Fruit fly (Drosophila melanogaster) whole organism, embryonic: ENCODE measurements around the gene CG43999.

ENCODE experiments used
- BEAF-32 ChIP-seq: fragments of 200-800 bp; sonication (Bioruptor generic); optimal IDR thresholded peaks from 3 replicates; lab custom pipeline; 2017; ENCODE audit warnings: missing biosample characterization, missing genetic modification characterization, mild to moderate bottlenecking, moderate library complexity, missing genetic modification reagents
- CG10979 ChIP-seq: fragments of 200-800 bp; sonication (Bioruptor generic); optimal IDR thresholded peaks from 2 replicates; lab custom pipeline; 2018; ENCODE audit warnings: missing biosample characterization, mild to moderate bottlenecking, missing genetic modification characterization, moderate library complexity
- CG11398 ChIP-seq: fragments of 200-800 bp; sonication (Bioruptor generic); optimal IDR thresholded peaks from 2 replicates; lab custom pipeline; 2016; ENCODE audit warnings: missing biosample characterization, missing genetic modification characterization
- CG11696 ChIP-seq: fragments of 200-800 bp; sonication (Bioruptor generic); IDR thresholded peaks from 2 replicates; pipeline ENCODE4 v1.3.6; 2022; ENCODE audit warnings: missing biosample characterization, missing genetic modification characterization
- CG14710 ChIP-seq: fragments of 200-800 bp; sonication (Bioruptor generic); optimal IDR thresholded peaks from 3 replicates; lab custom pipeline; 2019; ENCODE audit warnings: missing biosample characterization, mild to moderate bottlenecking, missing genetic modification characterization, moderate library complexity
- CG15011 ChIP-seq: fragments of 200-800 bp; sonication (Bioruptor generic); optimal IDR thresholded peaks from 3 replicates; lab custom pipeline; 2018; ENCODE audit warnings: missing biosample characterization, mild to moderate bottlenecking, missing genetic modification characterization
- CG1529 ChIP-seq: fragments of 200-800 bp; sonication (Bioruptor generic); optimal IDR thresholded peaks from 3 replicates; lab custom pipeline; 2018; ENCODE audit warnings: missing biosample characterization, missing genetic modification characterization
- CG15479 ChIP-seq: fragments of 200-800 bp; sonication (Bioruptor generic); optimal IDR thresholded peaks from 3 replicates; lab custom pipeline; 2019; ENCODE audit warnings: missing biosample characterization, mild to moderate bottlenecking, missing genetic modification characterization, moderate library complexity
- CG15696 ChIP-seq: fragments of 200-800 bp; sonication (Bioruptor generic); optimal IDR thresholded peaks from 2 replicates; lab custom pipeline; 2019; ENCODE audit warnings: missing biosample characterization, mild to moderate bottlenecking, missing genetic modification characterization, moderate library complexity
- CG1603 ChIP-seq: fragments of 200-800 bp; sonication (Bioruptor generic); optimal IDR thresholded peaks from 2 replicates; lab custom pipeline; 2019; ENCODE audit warnings: missing biosample characterization, mild to moderate bottlenecking, missing genetic modification characterization, moderate library complexity
- CG18764 ChIP-seq: fragments of 200-800 bp; sonication (Bioruptor generic); optimal IDR thresholded peaks from 3 replicates; lab custom pipeline; 2016; ENCODE audit warnings: missing biosample characterization, missing genetic modification characterization
- CG2129 ChIP-seq: fragments of 200-800 bp; sonication (Bioruptor generic); IDR thresholded peaks from 2 replicates; pipeline ENCODE4 v1.3.6; 2022; ENCODE audit warnings: missing biosample characterization, missing genetic modification characterization; ENCODE audit not compliant: partially characterized antibody
- CG2202 ChIP-seq: fragments of 200-800 bp; sonication (Bioruptor generic); optimal IDR thresholded peaks from 2 replicates; lab custom pipeline; 2018; ENCODE audit warnings: missing biosample characterization, mild to moderate bottlenecking, missing genetic modification characterization
- CG32772 ChIP-seq: fragments of 200-800 bp; sonication (Bioruptor generic); IDR thresholded peaks from 2 replicates; pipeline ENCODE4 v1.3.6; 2022; ENCODE audit warnings: missing biosample characterization, missing genetic modification characterization
- CG33557 ChIP-seq: fragments of 200-800 bp; sonication (Bioruptor generic); optimal IDR thresholded peaks from 2 replicates; lab custom pipeline; 2019; ENCODE audit warnings: missing biosample characterization, mild to moderate bottlenecking, missing genetic modification characterization, moderate library complexity
- CG3847 ChIP-seq: fragments of 200-800 bp; sonication (Bioruptor generic); IDR thresholded peaks from 2 replicates; pipeline ENCODE4 v1.3.6; 2022; ENCODE audit warnings: missing biosample characterization, missing genetic modification characterization
- CG43689 ChIP-seq: fragments of 200-800 bp; sonication (Bioruptor generic); IDR thresholded peaks from 2 replicates; pipeline ENCODE4 v1.3.6; 2022; ENCODE audit warnings: missing biosample characterization, missing genetic modification characterization
- CG6175 ChIP-seq: fragments of 200-800 bp; sonication (Bioruptor generic); IDR thresholded peaks from 3 replicates; pipeline ENCODE4 v1.3.6; 2022; ENCODE audit warnings: missing biosample characterization, missing genetic modification characterization
- CG6272 ChIP-seq: fragments of 200-800 bp; sonication (Bioruptor generic); IDR thresholded peaks from 2 replicates; pipeline ENCODE4 v1.3.6; 2022; ENCODE audit warnings: missing biosample characterization, missing genetic modification characterization
- CG6791 ChIP-seq: fragments of 200-800 bp; sonication (Bioruptor generic); IDR thresholded peaks from 3 replicates; pipeline ENCODE4 v1.3.6; 2022; ENCODE audit warnings: missing biosample characterization, missing genetic modification characterization; ENCODE audit not compliant: partially characterized antibody
- CG8388 ChIP-seq: fragments of 200-800 bp; sonication (Bioruptor generic); optimal IDR thresholded peaks from 2 replicates; lab custom pipeline; 2019; ENCODE audit warnings: missing biosample characterization, mild to moderate bottlenecking, missing genetic modification characterization, moderate library complexity
- CG9797 ChIP-seq: fragments of 200-800 bp; sonication (Bioruptor generic); optimal IDR thresholded peaks from 3 replicates; lab custom pipeline; 2018; ENCODE audit warnings: missing biosample characterization, mild to moderate bottlenecking, missing genetic modification characterization
- D19A ChIP-seq: fragments of 200-800 bp; optimal IDR thresholded peaks from 3 replicates; lab custom pipeline; 2019; ENCODE audit warnings: missing biosample characterization, mild to moderate bottlenecking, missing genetic modification characterization, moderate library complexity
- Dp ChIP-seq: fragments of 200-800 bp; sonication (Bioruptor generic); optimal IDR thresholded peaks from 2 replicates; lab custom pipeline; 2018; ENCODE audit warnings: missing biosample characterization, mild to moderate bottlenecking, missing genetic modification characterization, moderate library complexity
- Elba2 ChIP-seq: fragments of 200-800 bp; sonication (Bioruptor generic); optimal IDR thresholded peaks from 3 replicates; lab custom pipeline; 2016; ENCODE audit warnings: missing biosample characterization, missing genetic modification characterization
- H2.0 ChIP-seq: fragments of 200-800 bp; sonication (Bioruptor generic); IDR thresholded peaks from 2 replicates; pipeline ENCODE4 v1.3.6; 2022; ENCODE audit warnings: missing biosample characterization, missing genetic modification characterization
- MBD-R2 ChIP-seq: fragments of 200-800 bp; sonication (Bioruptor generic); IDR thresholded peaks from 2 replicates; pipeline ENCODE4 v1.3.6; 2022; ENCODE audit warnings: missing biosample characterization, missing genetic modification characterization
- Nf-YB ChIP-seq: fragments of 200-800 bp; sonication (Bioruptor generic); optimal IDR thresholded peaks from 3 replicates; lab custom pipeline; 2019; ENCODE audit warnings: missing biosample characterization, mild to moderate bottlenecking, missing genetic modification characterization, moderate library complexity
- PHDP ChIP-seq: fragments of 200-800 bp; sonication (Bioruptor generic); optimal IDR thresholded peaks from 3 replicates; lab custom pipeline; 2018; ENCODE audit warnings: missing biosample characterization, mild to moderate bottlenecking, missing genetic modification characterization, moderate library complexity
- Sry-δ ChIP-seq: fragments of 200-800 bp; sonication (Bioruptor generic); optimal IDR thresholded peaks from 2 replicates; lab custom pipeline; 2016; ENCODE audit warnings: missing biosample characterization, missing genetic modification characterization
- bigmax ChIP-seq: fragments of 200-800 bp; sonication (Bioruptor generic); optimal IDR thresholded peaks from 2 replicates; lab custom pipeline; 2018; ENCODE audit warnings: missing biosample characterization, mild to moderate bottlenecking, missing genetic modification characterization
- chinmo ChIP-seq: fragments of 200-800 bp; sonication (Bioruptor generic); IDR thresholded peaks from 4 replicates; pipeline ENCODE4 v1.3.6; 2022; ENCODE audit warnings: missing biosample characterization, missing genetic modification characterization; ENCODE audit not compliant: partially characterized antibody
- corto ChIP-seq: fragments of 200-800 bp; sonication (Bioruptor generic); optimal IDR thresholded peaks from 2 replicates; lab custom pipeline; 2016; ENCODE audit warnings: missing biosample characterization, mild to moderate bottlenecking, missing genetic modification characterization, moderate library complexity
- emc ChIP-seq: fragments of 200-800 bp; sonication (Bioruptor generic); optimal IDR thresholded peaks from 2 replicates; lab custom pipeline; 2016; ENCODE audit warnings: missing biosample characterization, missing genetic modification characterization
- en ChIP-seq: fragments of 200-800 bp; sonication (Bioruptor generic); optimal IDR thresholded peaks from 2 replicates; lab custom pipeline; 2016; ENCODE audit warnings: missing biosample characterization, missing genetic modification characterization
- eyg ChIP-seq: fragments of 200-800 bp; sonication (Bioruptor generic); optimal IDR thresholded peaks from 3 replicates; lab custom pipeline; 2016; ENCODE audit warnings: missing biosample characterization, missing genetic modification characterization
- fd96Cb ChIP-seq: fragments of 200-800 bp; sonication (Bioruptor generic); optimal IDR thresholded peaks from 2 replicates; lab custom pipeline; 2018; ENCODE audit warnings: missing biosample characterization, mild to moderate bottlenecking, missing genetic modification characterization, moderate library complexity
- fru ChIP-seq: fragments of >200 bp; optimal IDR thresholded peaks from 2 replicates; lab custom pipeline; 2017
- gro ChIP-seq: fragments of 200-800 bp; sonication (Bioruptor generic); optimal IDR thresholded peaks from 2 replicates; lab custom pipeline; 2016; ENCODE audit warnings: missing biosample characterization, missing genetic modification characterization
- hb ChIP-seq: fragments of 200-800 bp; sonication (Bioruptor generic); IDR thresholded peaks from 3 replicates; pipeline ENCODE4 v1.3.6; 2022; ENCODE audit warnings: missing biosample characterization, missing genetic modification characterization; ENCODE audit not compliant: partially characterized antibody
- hth ChIP-seq: fragments of >200 bp; optimal IDR thresholded peaks from 2 replicates; lab custom pipeline; 2017; ENCODE audit warnings: inconsistent platforms
- inv ChIP-seq: fragments of 200-800 bp; sonication (Bioruptor generic); IDR thresholded peaks from 2 replicates; pipeline ENCODE4 v1.3.6; 2022; ENCODE audit warnings: missing biosample characterization, missing genetic modification characterization; ENCODE audit not compliant: partially characterized antibody
- klu ChIP-seq: fragments of 200-800 bp; sonication (Bioruptor generic); IDR thresholded peaks from 2 replicates; pipeline ENCODE4 v1.3.6; 2022; ENCODE audit warnings: missing biosample characterization, missing genetic modification characterization
- lbe ChIP-seq: fragments of 200-800 bp; sonication (Bioruptor generic); optimal IDR thresholded peaks from 2 replicates; lab custom pipeline; 2016; ENCODE audit warnings: missing biosample characterization, mild to moderate bottlenecking, missing genetic modification characterization
- lov ChIP-seq, 2 experiments: fragments of 200-800 bp in 1 of 2; fragments of >200 bp in 1 of 2; sonication (Bioruptor generic) in 1 of 2; IDR thresholded peaks in 1 of 2; optimal IDR thresholded peaks in 1 of 2; 2 replicates in 1 of 2; 3 replicates in 1 of 2; pipeline versions ENCODE4 v1.3.6 to Lab custom; 2017 to 2022; ENCODE audit warnings: missing biosample characterization in 1 of 2, missing genetic modification characterization in 1 of 2
- oc ChIP-seq: fragments of 200-800 bp; sonication (Bioruptor generic); optimal IDR thresholded peaks from 2 replicates; lab custom pipeline; 2018; ENCODE audit warnings: missing biosample characterization, mild to moderate bottlenecking, missing genetic modification characterization, moderate library complexity
- pnt ChIP-seq: fragments of 200-800 bp; sonication (Bioruptor generic); optimal IDR thresholded peaks from 3 replicates; lab custom pipeline; 2016; ENCODE audit warnings: missing biosample characterization, missing genetic modification characterization
- ssp ChIP-seq: fragments of 200-800 bp; sonication (Bioruptor generic); IDR thresholded peaks from 2 replicates; pipeline ENCODE4 v1.3.6; 2022; ENCODE audit warnings: missing biosample characterization, missing genetic modification characterization
- tgo ChIP-seq: fragments of 200-800 bp; sonication (Bioruptor generic); IDR thresholded peaks from 3 replicates; pipeline ENCODE4 v1.3.6; 2022; ENCODE audit warnings: missing biosample characterization, missing genetic modification characterization
- z ChIP-seq: fragments of 200-800 bp; sonication (Bioruptor generic); IDR thresholded peaks from 3 replicates; pipeline ENCODE4 v1.3.6; 2022; ENCODE audit warnings: missing biosample characterization, missing genetic modification characterization
- zen2 ChIP-seq: fragments of 200-800 bp; sonication (Bioruptor generic); IDR thresholded peaks from 3 replicates; pipeline ENCODE4 v1.3.6; 2022; ENCODE audit warnings: missing biosample characterization, missing genetic modification characterization; ENCODE audit not compliant: partially characterized antibody

CG43999 gene

dm6 chr3R:23887096-23887421, 41.7 kb downstream of the CG43999 start (continued):
- peak; percentile 98 for TF ChIP-seq CG14710 (tag; lab: Kevin White, UChicago)
- TF ChIP-seq eyg (GFP tag; lab: Kevin White, UChicago) = no peak
- TF ChIP-seq fd96Cb (tag; lab: Kevin White, UChicago) = peak; percentile 97
- no peak for TF ChIP-seq bigmax (GFP tag; lab: Kevin White, UChicago)
- peak; percentile 96 for TF ChIP-seq CG2202 (tag; lab: Kevin White, UChicago)
- no peak for TF ChIP-seq BEAF-32
- peak; percentile 94 for TF ChIP-seq CG1529 (GFP tag; lab: Kevin White, UChicago)
- TF ChIP-seq MBD-R2 (GFP tag; lab: Robert Waterston, UW) = peak; percentile 60
- peak; percentile 94 for TF ChIP-seq H2.0 (GFP tag; lab: Robert Waterston, UW)
- TF ChIP-seq hth (lab: Kevin White, UChicago) = no peak
- TF ChIP-seq fru = no peak
- TF ChIP-seq CG1603 (tag; lab: Kevin White, UChicago) = peak; percentile 79
- TF ChIP-seq CG15479 (GFP tag; lab: Kevin White, UChicago) = no peak
- TF ChIP-seq Nf-YB (GFP tag; lab: Kevin White, UChicago) = peak; percentile 80
- TF ChIP-seq CG9797 (GFP tag; lab: Kevin White, UChicago) = peak; percentile 16
- peak; percentile 81; the same call in 1 of the 2 replicates for TF ChIP-seq klu (GFP tag; lab: Robert Waterston, UW)
- no peak for TF ChIP-seq gro (GFP tag; lab: Kevin White, UChicago)
- no peak for TF ChIP-seq Dp (GFP tag; lab: Kevin White, UChicago)
- TF ChIP-seq tgo (GFP tag; lab: Robert Waterston, UW) = peak; percentile 91
- peak; percentile 99 for TF ChIP-seq CG10979 (tag; lab: Kevin White, UChicago)
- no peak for TF ChIP-seq hb (GFP tag; lab: Robert Waterston, UW)
- no peak for TF ChIP-seq CG11398 (GFP tag; lab: Kevin White, UChicago)
- TF ChIP-seq inv (GFP tag; lab: Robert Waterston, UW) = no peak
- TF ChIP-seq pnt (GFP tag; lab: Kevin White, UChicago) = peak; percentile 54
- peak; percentile 98 for TF ChIP-seq CG15696 (tag; lab: Kevin White, UChicago)
- TF ChIP-seq lbe = peak; percentile 86
- TF ChIP-seq CG3847 (GFP tag; lab: Robert Waterston, UW) = peak; percentile 88
- TF ChIP-seq CG43689 (GFP tag; lab: Robert Waterston, UW) = 0 out of 2 replicates have a peak, but pooled peaks have one; percentile 41
- peak; percentile 86 for TF ChIP-seq CG18764
- peak; percentile 92 for TF ChIP-seq CG32772
- TF ChIP-seq ssp = peak; percentile 89
- TF ChIP-seq CG6791 (GFP tag; lab: Robert Waterston, UW) = no peak
- peak; percentile 66 for TF ChIP-seq corto
- peak; percentile 70 for TF ChIP-seq z (GFP tag; lab: Robert Waterston, UW)
- TF ChIP-seq PHDP (tag; lab: Kevin White, UChicago) = peak; percentile 94
- no peak for TF ChIP-seq lov (optimal IDR thresholded peaks at IDR 0.05; lab: Kevin White, UChicago)
- peak; percentile 96 for TF ChIP-seq lov (GFP tag; IDR thresholded peaks at IDR 0.05; lab: Robert Waterston, UW)
- no peak for TF ChIP-seq Sry-δ (GFP tag; lab: Kevin White, UChicago)
- TF ChIP-seq zen2 = no peak
- peak; percentile 88 for TF ChIP-seq CG6272 (GFP tag; lab: Robert Waterston, UW)
- TF ChIP-seq chinmo (GFP tag; lab: Robert Waterston, UW) = no peak
- no peak for TF ChIP-seq emc (GFP tag; lab: Kevin White, UChicago)
- TF ChIP-seq CG6175 = peak; percentile 58; the same call in 1 of the 3 replicates
- TF ChIP-seq CG11696 = peak; percentile 80
- TF ChIP-seq CG33557 (GFP tag; lab: Kevin White, UChicago) = peak; percentile 97
- TF ChIP-seq oc (tag; lab: Kevin White, UChicago) = peak; percentile 96
- TF ChIP-seq en = no peak
- TF ChIP-seq Elba2 (GFP tag; lab: Kevin White, UChicago) = no peak
- peak; percentile 97 for TF ChIP-seq CG8388 (GFP tag; lab: Kevin White, UChicago)
- peak; percentile 100 for TF ChIP-seq D19A (tag; lab: Kevin White, UChicago)
- peak; percentile 77 for TF ChIP-seq CG15011 (GFP tag; lab: Kevin White, UChicago)
- no peak for TF ChIP-seq CG2129 (GFP tag; lab: Robert Waterston, UW)
